Fruit fly (Drosophila melanogaster): ENCODE measurements around the gene Met75Ca.

Gene Met75Ca

dm6 chr3L:18460987-18461403 lies 11.2 kb downstream of the Met75Ca start, which contains the start of gene CG32196 (continued):
- TF ChIP-seq cg (GFP tag; optimal IDR thresholded peaks at IDR 0.05): no peak
- no peak for TF ChIP-seq Mes4 (GFP tag; optimal IDR thresholded peaks at IDR 0.05)
- TF ChIP-seq CHES-1-like (GFP tag; optimal IDR thresholded peaks at IDR 0.05): no peak
- TF ChIP-seq MTF-1 (GFP tag; optimal IDR thresholded peaks at IDR 0.05; ENCODE audit: borderline replicate concordance): no peak
- no peak for TF ChIP-seq otp (GFP tag; IDR thresholded peaks at IDR 0.05)
- no peak for TF ChIP-seq slp2 (GFP tag; optimal IDR thresholded peaks at IDR 0.05)
- peak; percentile 81 for TF ChIP-seq Xbp1 (GFP tag; optimal IDR thresholded peaks at IDR 0.05)
- TF ChIP-seq CG30020 (tag; optimal IDR thresholded peaks at IDR 0.05): no peak
- TF ChIP-seq Dip3 (GFP tag; optimal IDR thresholded peaks at IDR 0.05): no peak
- TF ChIP-seq HLH54F (GFP tag; optimal IDR thresholded peaks at IDR 0.05): no peak
- no peak for TF ChIP-seq sc (optimal IDR thresholded peaks at IDR 0.05)
- TF ChIP-seq sc (GFP tag; optimal IDR thresholded peaks at IDR 0.05): peak; percentile 69
- no peak for TF ChIP-seq Gsc (GFP tag; IDR thresholded peaks at IDR 0.05)
- peak; percentile 22 for TF ChIP-seq kay (GFP tag; optimal IDR thresholded peaks at IDR 0.05)
- TF ChIP-seq CG12942 (GFP tag; optimal IDR thresholded peaks at IDR 0.05): peak; percentile 61
- TF ChIP-seq Camta (GFP tag; optimal IDR thresholded peaks at IDR 0.05): no peak
- peak; percentile 82 for TF ChIP-seq CG1233 (GFP tag; optimal IDR thresholded peaks at IDR 0.05)
- TF ChIP-seq Scr (GFP tag; IDR thresholded peaks at IDR 0.05; ENCODE audit: partially characterized antibody): 0 out of 2 replicates have a peak, but pooled peaks have one; percentile 39
- peak; percentile 97 for TF ChIP-seq gem (tag; optimal IDR thresholded peaks at IDR 0.05)
- TF ChIP-seq CG4328 (GFP tag; optimal IDR thresholded peaks at IDR 0.05): peak; percentile 71
- peak; percentile 10; the same call in 1 of the 2 replicates for TF ChIP-seq sim (GFP tag; IDR thresholded peaks at IDR 0.05)
- TF ChIP-seq NC2α (GFP tag; optimal IDR thresholded peaks at IDR 0.05): no peak
- TF ChIP-seq ase (GFP tag; IDR thresholded peaks at IDR 0.05): peak; percentile 83
- TF ChIP-seq Meics (GFP tag; optimal IDR thresholded peaks at IDR 0.05): peak; percentile 87
- peak; percentile 82; the same call in 2 of the 3 replicates for TF ChIP-seq Dbx (GFP tag; IDR thresholded peaks at IDR 0.05)
- peak; percentile 80 for TF ChIP-seq CG8281 (tag; optimal IDR thresholded peaks at IDR 0.05)
- TF ChIP-seq CG6654 (GFP tag; optimal IDR thresholded peaks at IDR 0.05): peak; percentile 26
- peak; percentile 78 for TF ChIP-seq CG9215 (GFP tag; IDR thresholded peaks at IDR 0.05)
- TF ChIP-seq ato (GFP tag; IDR thresholded peaks at IDR 0.05; ENCODE audit: partially characterized antibody): no peak
- TF ChIP-seq HmgZ (tag; optimal IDR thresholded peaks at IDR 0.05): peak; percentile 76
- TF ChIP-seq Hr78 (GFP tag; optimal IDR thresholded peaks at IDR 0.05): no peak
- TF ChIP-seq dm (GFP tag; optimal IDR thresholded peaks at IDR 0.05): no peak
- peak; percentile 78 for TF ChIP-seq seq (GFP tag; IDR thresholded peaks at IDR 0.05)
- TF ChIP-seq CG10979 (tag; optimal IDR thresholded peaks at IDR 0.05): peak; percentile 89
- no peak for TF ChIP-seq sna (GFP tag; IDR thresholded peaks at IDR 0.05; ENCODE audit: partially characterized antibody)
- TF ChIP-seq onecut (GFP tag; IDR thresholded peaks at IDR 0.05): peak; percentile 78
- peak; percentile 62 for TF ChIP-seq exex (tag; optimal IDR thresholded peaks at IDR 0.05)
- no peak for TF ChIP-seq crc (GFP tag; optimal IDR thresholded peaks at IDR 0.05)
- peak; percentile 37 for TF ChIP-seq slou (GFP tag; optimal IDR thresholded peaks at IDR 0.05)
- no peak for TF ChIP-seq C15 (GFP tag; IDR thresholded peaks at IDR 0.05)
- TF ChIP-seq ro (GFP tag; IDR thresholded peaks at IDR 0.05): peak; percentile 59
- peak; percentile 87 for TF ChIP-seq CG17359 (tag; optimal IDR thresholded peaks at IDR 0.05)
- no peak for TF ChIP-seq br (optimal IDR thresholded peaks at IDR 0.05)
- peak; percentile 86 for TF ChIP-seq CG10147 (GFP tag; optimal IDR thresholded peaks at IDR 0.05)
- peak; percentile 83 for TF ChIP-seq CG13775 (GFP tag; optimal IDR thresholded peaks at IDR 0.05)
- peak; percentile 83 for TF ChIP-seq gsb-n (tag; optimal IDR thresholded peaks at IDR 0.05)
- TF ChIP-seq CG31365 (tag; optimal IDR thresholded peaks at IDR 0.05): no peak
- no peak for TF ChIP-seq chn (GFP tag; optimal IDR thresholded peaks at IDR 0.05)
- peak; percentile 29 for TF ChIP-seq CG10431 (GFP tag; optimal IDR thresholded peaks at IDR 0.05)
- peak; percentile 55; the same call in 1 of the 2 replicates for TF ChIP-seq chm (GFP tag; IDR thresholded peaks at IDR 0.05)
- TF ChIP-seq gro (GFP tag; optimal IDR thresholded peaks at IDR 0.05): no peak
- peak; percentile 8 for TF ChIP-seq jing (GFP tag; optimal IDR thresholded peaks at IDR 0.05)
